Fruit fly (Drosophila melanogaster): ENCODE measurements around the gene spn-A.

DNA sequence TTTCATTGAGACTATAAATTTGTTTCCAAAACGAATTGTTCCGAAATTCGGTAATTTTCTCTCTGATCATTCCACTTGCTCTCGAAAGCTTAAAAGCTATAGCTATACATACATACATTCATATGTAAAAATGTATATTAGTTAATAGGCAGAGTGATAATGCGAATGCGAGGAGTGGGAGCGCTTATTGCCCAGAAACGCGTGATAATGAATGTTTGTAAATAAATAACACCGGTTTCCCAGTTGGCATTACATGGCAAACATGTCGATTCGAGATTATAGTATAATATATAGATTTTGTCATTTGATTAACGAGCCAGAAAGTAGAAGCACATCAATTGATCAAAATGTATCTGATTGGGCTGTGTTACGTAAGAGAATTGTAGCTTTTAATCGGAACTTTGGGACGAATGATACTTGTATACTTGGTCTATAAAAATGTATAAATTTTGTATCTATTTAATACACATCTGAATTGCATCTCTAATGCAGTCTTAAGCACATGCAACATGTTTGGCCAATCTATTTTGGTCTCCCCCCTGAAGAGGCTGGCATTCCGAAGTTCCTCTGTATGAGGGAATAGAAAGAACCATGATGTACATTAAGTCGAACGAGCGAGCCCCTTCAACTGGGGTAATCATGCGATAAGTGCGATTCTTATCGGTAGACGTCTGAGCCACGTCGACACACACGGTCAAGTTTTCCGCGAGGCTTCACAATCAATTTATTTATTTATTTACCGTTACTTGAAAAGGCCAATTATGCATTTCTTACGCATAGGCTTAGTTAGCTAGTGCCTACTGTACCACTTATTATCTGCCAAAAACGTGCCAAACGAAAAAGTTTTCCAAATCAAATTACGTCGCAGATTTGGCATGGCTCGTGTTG is 43.0 kb downstream of the spn-A start:
- no peak for TF ChIP-seq CG8478 (optimal IDR thresholded peaks at IDR 0.05)
- TF ChIP-seq CTCF (optimal IDR thresholded peaks at IDR 0.05): no peak
